Fruit fly (Drosophila melanogaster) whole organism, embryonic: ENCODE measurements around the gene AsnRS.

ENCODE experiments used
- Atf6 ChIP-seq: fragments of 200-800 bp; sonication (Bioruptor generic); IDR thresholded peaks from 2 replicates; pipeline ENCODE4 v1.3.6; 2022; ENCODE audit warnings: missing biosample characterization, missing genetic modification characterization
- CG10543 ChIP-seq: fragments of 200-800 bp; sonication (Bioruptor generic); optimal IDR thresholded peaks from 3 replicates; lab custom pipeline; 2017; ENCODE audit warnings: missing biosample characterization, mild to moderate bottlenecking, missing genetic modification characterization, moderate library complexity
- CG10654 ChIP-seq: fragments of 200-800 bp; sonication (Bioruptor generic); optimal IDR thresholded peaks from 2 replicates; lab custom pipeline; 2016; ENCODE audit warnings: missing biosample characterization, missing genetic modification characterization
- CG11085 ChIP-seq: fragments of 200-800 bp; sonication (Bioruptor generic); IDR thresholded peaks from 2 replicates; pipeline ENCODE4 v1.3.6; 2022; ENCODE audit warnings: missing biosample characterization, missing genetic modification characterization
- CG12104 ChIP-seq: fragments of 200-800 bp; sonication (Bioruptor generic); optimal IDR thresholded peaks from 3 replicates; lab custom pipeline; 2016; ENCODE audit warnings: missing biosample characterization, missing genetic modification characterization
- CG12942 ChIP-seq: fragments of 200-800 bp; sonication (Bioruptor generic); optimal IDR thresholded peaks from 3 replicates; lab custom pipeline; 2016; ENCODE audit warnings: missing biosample characterization, missing genetic modification characterization
- CG15696 ChIP-seq: fragments of 200-800 bp; sonication (Bioruptor generic); optimal IDR thresholded peaks from 2 replicates; lab custom pipeline; 2019; ENCODE audit warnings: missing biosample characterization, mild to moderate bottlenecking, missing genetic modification characterization, moderate library complexity
- CG1647 ChIP-seq: fragments of 200-800 bp; sonication (Bioruptor generic); optimal IDR thresholded peaks from 3 replicates; lab custom pipeline; 2016; ENCODE audit warnings: missing biosample characterization, missing genetic modification characterization
- CG17612 ChIP-seq: fragments of 200-800 bp; sonication (Bioruptor generic); IDR thresholded peaks from 2 replicates; pipeline ENCODE4 v1.3.6; 2022; ENCODE audit warnings: missing biosample characterization, missing genetic modification characterization
- CG18011 ChIP-seq: fragments of 200-800 bp; sonication (Bioruptor generic); optimal IDR thresholded peaks from 2 replicates; lab custom pipeline; 2017; ENCODE audit warnings: missing biosample characterization, missing genetic modification characterization, mild to moderate bottlenecking, moderate library complexity, missing genotype
- CG2116 ChIP-seq: fragments of 200-800 bp; sonication (Bioruptor generic); optimal IDR thresholded peaks from 3 replicates; lab custom pipeline; 2018; ENCODE audit warnings: missing biosample characterization, mild to moderate bottlenecking, missing genetic modification characterization
- CG4617 ChIP-seq: fragments of 200-800 bp; sonication (Bioruptor generic); optimal IDR thresholded peaks from 3 replicates; lab custom pipeline; 2016; ENCODE audit warnings: missing biosample characterization, missing genetic modification characterization, borderline replicate concordance
- CG4854 ChIP-seq: fragments of 200-800 bp; sonication (Bioruptor generic); optimal IDR thresholded peaks from 2 replicates; lab custom pipeline; 2016; ENCODE audit warnings: missing biosample characterization, missing genetic modification characterization, inconsistent platforms
- CG6791 ChIP-seq: fragments of 200-800 bp; sonication (Bioruptor generic); IDR thresholded peaks from 3 replicates; pipeline ENCODE4 v1.3.6; 2022; ENCODE audit warnings: missing biosample characterization, missing genetic modification characterization; ENCODE audit not compliant: partially characterized antibody
- CG6813 ChIP-seq: fragments of 200-800 bp; sonication (Bioruptor generic); optimal IDR thresholded peaks from 2 replicates; lab custom pipeline; 2017; ENCODE audit warnings: missing biosample characterization, missing genetic modification characterization, mild to moderate bottlenecking, moderate library complexity, missing genetic modification reagents
- CG7786 ChIP-seq: fragments of 200-800 bp; sonication (Bioruptor generic); optimal IDR thresholded peaks from 2 replicates; lab custom pipeline; 2016; ENCODE audit warnings: missing biosample characterization, missing genetic modification characterization
- CG8359 ChIP-seq: fragments of 200-800 bp; sonication (Bioruptor generic); optimal IDR thresholded peaks from 2 replicates; lab custom pipeline; 2017; ENCODE audit warnings: missing biosample characterization, mild to moderate bottlenecking, missing genetic modification characterization, borderline replicate concordance
- CG8388 ChIP-seq: fragments of 200-800 bp; sonication (Bioruptor generic); optimal IDR thresholded peaks from 2 replicates; lab custom pipeline; 2019; ENCODE audit warnings: missing biosample characterization, mild to moderate bottlenecking, missing genetic modification characterization, moderate library complexity
- CG9609 ChIP-seq: fragments of 200-800 bp; sonication (Bioruptor generic); optimal IDR thresholded peaks from 3 replicates; lab custom pipeline; 2016; ENCODE audit warnings: missing biosample characterization, missing genetic modification characterization
- CG9817 ChIP-seq: fragments of 200-800 bp; sonication (Bioruptor generic); optimal IDR thresholded peaks from 2 replicates; lab custom pipeline; 2018; ENCODE audit warnings: missing biosample characterization, mild to moderate bottlenecking, missing genetic modification characterization, moderate library complexity
- Dad ChIP-seq: fragments of 200-800 bp; sonication (Bioruptor generic); optimal IDR thresholded peaks from 3 replicates; lab custom pipeline; 2016; ENCODE audit warnings: missing biosample characterization, missing genetic modification characterization
- Fer1 ChIP-seq: fragments of 200-800 bp; sonication (Bioruptor generic); optimal IDR thresholded peaks from 2 replicates; lab custom pipeline; 2017; ENCODE audit warnings: missing biosample characterization, mild to moderate bottlenecking, missing genetic modification characterization
- HHEX ChIP-seq: fragments of 200-800 bp; sonication (Bioruptor generic); optimal IDR thresholded peaks from 3 replicates; lab custom pipeline; 2017; ENCODE audit warnings: missing biosample characterization, mild to moderate bottlenecking, missing genetic modification characterization, missing genetic modification reagents
- NC2α ChIP-seq: fragments of 200-800 bp; sonication (Bioruptor generic); optimal IDR thresholded peaks from 2 replicates; lab custom pipeline; 2016; ENCODE audit warnings: missing biosample characterization, missing genetic modification characterization
- PHDP ChIP-seq: fragments of 200-800 bp; sonication (Bioruptor generic); optimal IDR thresholded peaks from 3 replicates; lab custom pipeline; 2018; ENCODE audit warnings: missing biosample characterization, mild to moderate bottlenecking, missing genetic modification characterization, moderate library complexity
- Spps ChIP-seq: fragments of 200-800 bp; sonication (Bioruptor generic); optimal IDR thresholded peaks from 2 replicates; lab custom pipeline; 2018; ENCODE audit warnings: missing biosample characterization, mild to moderate bottlenecking, missing genetic modification characterization
- Xrp1 ChIP-seq: fragments of 200-800 bp; sonication (Bioruptor generic); IDR thresholded peaks from 2 replicates; pipeline ENCODE4 v1.3.6; 2022; ENCODE audit warnings: missing biosample characterization, missing genetic modification characterization
- YL-1 ChIP-seq: fragments of 200-800 bp; sonication (Bioruptor generic); optimal IDR thresholded peaks from 3 replicates; lab custom pipeline; 2017; ENCODE audit warnings: missing biosample characterization, mild to moderate bottlenecking, missing genetic modification characterization
- aop ChIP-seq: fragments of 200-800 bp; sonication (Bioruptor generic); IDR thresholded peaks from 2 replicates; pipeline ENCODE4 v1.3.6; 2022; ENCODE audit warnings: missing biosample characterization, missing genetic modification characterization
- ap ChIP-seq: fragments of 200-800 bp; sonication (Bioruptor generic); IDR thresholded peaks from 2 replicates; pipeline ENCODE4 v1.3.6; 2022; ENCODE audit warnings: missing biosample characterization, missing genetic modification characterization
- caup ChIP-seq: fragments of 200-800 bp; sonication (Bioruptor generic); optimal IDR thresholded peaks from 3 replicates; lab custom pipeline; 2017; ENCODE audit warnings: missing biosample characterization, mild to moderate bottlenecking, missing genetic modification characterization, moderate library complexity; ENCODE audit not compliant: severe bottlenecking
- fu2 ChIP-seq: fragments of 200-800 bp; sonication (Bioruptor generic); optimal IDR thresholded peaks from 2 replicates; lab custom pipeline; 2016; ENCODE audit warnings: missing biosample characterization, missing genetic modification characterization
- grau ChIP-seq: fragments of 200-800 bp; optimal IDR thresholded peaks from 3 replicates; lab custom pipeline; 2019; ENCODE audit warnings: missing biosample characterization, mild to moderate bottlenecking, missing genetic modification characterization, moderate library complexity
- lbe ChIP-seq: fragments of 200-800 bp; sonication (Bioruptor generic); optimal IDR thresholded peaks from 2 replicates; lab custom pipeline; 2016; ENCODE audit warnings: missing biosample characterization, mild to moderate bottlenecking, missing genetic modification characterization
- lmd ChIP-seq: fragments of 200-800 bp; sonication (Bioruptor generic); IDR thresholded peaks from 2 replicates; pipeline ENCODE4 v1.3.6; 2022; ENCODE audit warnings: missing biosample characterization, missing genetic modification characterization
- maf-S ChIP-seq: fragments of 200-800 bp; sonication (Bioruptor generic); optimal IDR thresholded peaks from 2 replicates; lab custom pipeline; 2016; ENCODE audit warnings: missing biosample characterization, missing genetic modification characterization
- mam ChIP-seq: fragments of 200-800 bp; sonication (Bioruptor generic); optimal IDR thresholded peaks from 3 replicates; lab custom pipeline; 2016; ENCODE audit warnings: missing biosample characterization, missing genetic modification characterization
- mld ChIP-seq: fragments of 200-800 bp; sonication (Bioruptor generic); IDR thresholded peaks from 3 replicates; pipeline ENCODE4 v1.3.6; 2022; ENCODE audit warnings: missing biosample characterization, missing genetic modification characterization; ENCODE audit not compliant: partially characterized antibody
- pnt ChIP-seq: fragments of 200-800 bp; sonication (Bioruptor generic); optimal IDR thresholded peaks from 3 replicates; lab custom pipeline; 2016; ENCODE audit warnings: missing biosample characterization, missing genetic modification characterization
- rib ChIP-seq: fragments of 200-800 bp; sonication (Bioruptor generic); IDR thresholded peaks from 2 replicates; pipeline ENCODE4 v1.3.6; 2022; ENCODE audit warnings: missing biosample characterization, missing genetic modification characterization
- seq ChIP-seq: fragments of 200-800 bp; sonication (Bioruptor generic); IDR thresholded peaks from 2 replicates; pipeline ENCODE4 v1.3.6; 2022; ENCODE audit warnings: missing biosample characterization, missing genetic modification characterization
- sim ChIP-seq: fragments of 200-800 bp; sonication (Bioruptor generic); IDR thresholded peaks from 2 replicates; pipeline ENCODE4 v1.3.6; 2022; ENCODE audit warnings: missing biosample characterization, missing genetic modification characterization
- sima ChIP-seq: fragments of 200-800 bp; sonication (Bioruptor generic); optimal IDR thresholded peaks from 2 replicates; lab custom pipeline; 2016; ENCODE audit warnings: missing biosample characterization, missing genetic modification characterization
- sug ChIP-seq: fragments of 200-800 bp; optimal IDR thresholded peaks from 2 replicates; lab custom pipeline; 2019; ENCODE audit warnings: missing biosample characterization, mild to moderate bottlenecking, missing genetic modification characterization, moderate library complexity
- tna ChIP-seq: fragments of 200-800 bp; sonication (Bioruptor generic); IDR thresholded peaks from 2 replicates; pipeline ENCODE4 v1.3.6; 2022; ENCODE audit warnings: missing biosample characterization, missing genetic modification characterization; ENCODE audit not compliant: partially characterized antibody
- tup ChIP-seq: fragments of 200-800 bp; sonication (Bioruptor generic); optimal IDR thresholded peaks from 2 replicates; lab custom pipeline; 2016; ENCODE audit warnings: missing biosample characterization, mild to moderate bottlenecking, missing genetic modification characterization, moderate library complexity
- yki ChIP-seq: fragments of >200 bp; optimal IDR thresholded peaks from 3 replicates; lab custom pipeline; 2018
- zen ChIP-seq: fragments of 200-800 bp; sonication (Bioruptor generic); optimal IDR thresholded peaks from 3 replicates; lab custom pipeline; 2018; ENCODE audit warnings: missing biosample characterization, mild to moderate bottlenecking, missing genetic modification characterization, moderate library complexity
- zfh2 ChIP-seq: fragments of 200-800 bp; sonication (Bioruptor generic); optimal IDR thresholded peaks from 2 replicates; lab custom pipeline; 2016; ENCODE audit warnings: missing biosample characterization, missing genetic modification characterization

Gene AsnRS

dm6 chr2L:19158679-19159551, 27.2 kb upstream of the AsnRS start (continued):
- TF ChIP-seq maf-S (no peak), CG15696 (tag; lab: Kevin White, UChicago) (peak; percentile 28), sima (GFP tag; lab: Kevin White, UChicago) (no peak), CG4854 (GFP tag; lab: Kevin White, UChicago) (no peak), CG8388 (no peak), CG6813 (GFP tag; lab: Kevin White, UChicago) (peak; percentile 51), zen (tag; lab: Kevin White, UChicago) (no peak), HHEX (GFP tag; lab: Kevin White, UChicago) (peak; percentile 29), seq (GFP tag; lab: Robert Waterston, UW) (no peak), sug (tag; lab: Kevin White, UChicago) (no peak), CG12942 (GFP tag; lab: Kevin White, UChicago) (peak; percentile 16), CG1647 (GFP tag; lab: Kevin White, UChicago) (peak; percentile 35), mld (GFP tag; lab: Robert Waterston, UW) (no peak), pnt (GFP tag; lab: Kevin White, UChicago) (peak; percentile 31), grau (peak; percentile 87), rib (GFP tag; lab: Robert Waterston, UW) (no peak), Fer1 (no peak), lmd (GFP tag; lab: Robert Waterston, UW) (no peak), NC2α (no peak), Dad (GFP tag; lab: Kevin White, UChicago) (no peak), yki (lab: Kevin White, UChicago) (no peak), zfh2 (GFP tag; lab: Kevin White, UChicago) (no peak), YL-1 (GFP tag; lab: Kevin White, UChicago) (no peak), CG2116 (peak; percentile 33), tup (no peak), aop (GFP tag; lab: Robert Waterston, UW) (0 out of 2 replicates have a peak, but pooled peaks have one; percentile 19), CG11085 (GFP tag; lab: Robert Waterston, UW) (no peak), mam (GFP tag; lab: Kevin White, UChicago) (peak; percentile 48), tna (GFP tag; lab: Robert Waterston, UW) (no peak), CG4617 (peak; percentile 3), caup (GFP tag; lab: Kevin White, UChicago) (no peak), PHDP (tag; lab: Kevin White, UChicago) (peak; percentile 10), lbe (GFP tag; lab: Kevin White, UChicago) (peak; percentile 6), CG6791 (GFP tag; lab: Robert Waterston, UW) (no peak), ap (GFP tag; lab: Robert Waterston, UW) (0 out of 2 replicates have a peak, but pooled peaks have one; percentile 10), CG8359 (GFP tag; lab: Kevin White, UChicago) (peak; percentile 24), CG9817 (peak; percentile 19), CG10543 (no peak), Spps (tag; lab: Kevin White, UChicago) (no peak), CG18011 (no peak), fu2 (GFP tag; lab: Kevin White, UChicago) (no peak), CG10654 (GFP tag; lab: Kevin White, UChicago) (peak; percentile 34), sim (GFP tag; lab: Robert Waterston, UW) (no peak), CG12104 (no peak), CG7786 (GFP tag; lab: Kevin White, UChicago) (no peak), Atf6 (GFP tag; lab: Robert Waterston, UW) (peak; percentile 53; the same call in 1 of the 2 replicates), CG17612 (GFP tag; lab: Robert Waterston, UW) (no peak), CG9609 (no peak), Xrp1 (GFP tag; lab: Robert Waterston, UW) (peak; percentile 50; the same call in 1 of the 2 replicates)
